Fruit fly (Drosophila melanogaster) whole organism: Measurements from ENCODE around the gene Gug.

ENCODE experiments used
- EcR ChIP-seq, 2 experiments: fragments of >200 bp; optimal IDR thresholded peaks; 2 replicates each; lab custom pipeline; 2017; ENCODE audit warnings: missing biosample characterization in 2 of 2, missing genetic modification characterization in 2 of 2, missing genetic modification reagents in 2 of 2
- pan ChIP-seq: fragments of >200 bp; optimal IDR thresholded peaks from 2 replicates; lab custom pipeline; 2017

- TF ChIP-seq EcR (GFP tag; optimal IDR thresholded peaks at IDR 0.05; lab: Kevin White, UChicago) (no peak), pan (lab: Kevin White, UChicago) (no peak)
Observed at dm6 chr3L:8441745-8442575, 7.8 kb upstream of the Gug start, which contains the start of gene Unr.
